Worm (Caenorhabditis elegans) whole organism, early embryonic: ENCODE data around the gene srh-72.

ENCODE experiments used
- ama-1 ChIP-seq: fragments of 150-350 bp; optimal IDR thresholded peaks from 2 replicates; lab custom pipeline; 2014
- ceh-36 ChIP-seq: sonication (generic microtip); optimal IDR thresholded peaks from 2 replicates; lab custom pipeline; 2016; ENCODE audit warnings: missing genetic modification characterization, inconsistent platforms, missing compliant biosample characterization
- flt-1 ChIP-seq: fragments of 200-800 bp; sonication (Bioruptor generic); IDR thresholded peaks from 2 replicates; pipeline ENCODE4 v1.3.6; 2022; ENCODE audit warnings: missing genetic modification characterization, missing compliant biosample characterization
- hnd-1 ChIP-seq: sonication (generic microtip); optimal IDR thresholded peaks from 2 replicates; lab custom pipeline; 2016; ENCODE audit warnings: missing genetic modification characterization, missing compliant biosample characterization
- pes-1 ChIP-seq: fragments of 200-800 bp; sonication (Bioruptor generic); IDR thresholded peaks from 2 replicates; pipeline ENCODE4 v1.3.6; 2022; ENCODE audit warnings: missing genetic modification reagents, missing genetic modification characterization, missing compliant biosample characterization
- sea-1 ChIP-seq: fragments of 200-800 bp; sonication (Bioruptor generic); conservative IDR thresholded peaks from 2 replicates; pipeline ENCODE4 v1.3.6; 2022; ENCODE audit warnings: missing genetic modification characterization, missing compliant biosample characterization
- tra-4 ChIP-seq: sonication (generic microtip); optimal IDR thresholded peaks from 2 replicates; lab custom pipeline; 2017; ENCODE audit warnings: missing genetic modification characterization, missing compliant biosample characterization

DNA sequence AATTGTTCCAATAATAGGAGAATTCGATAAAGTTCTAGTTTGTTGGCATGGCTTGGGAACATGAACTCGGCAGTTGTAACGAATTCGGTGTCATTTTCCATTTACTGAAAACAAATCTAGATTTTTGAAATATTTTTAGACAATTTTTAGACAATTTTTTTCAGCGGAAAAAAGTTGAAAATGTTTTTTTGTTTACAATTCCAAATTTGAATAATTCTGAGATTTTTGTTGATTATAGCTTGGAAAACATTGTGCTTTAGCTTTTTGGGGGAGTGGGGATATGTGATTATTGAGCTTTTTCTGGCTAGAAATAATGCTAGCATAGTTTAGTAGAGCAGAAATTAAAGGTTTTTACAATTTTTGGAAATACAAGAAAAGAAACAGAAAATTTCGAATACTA is 28.5 kb upstream of the srh-72 start, which contains the start of gene srw-97:
- TF ChIP-seq hnd-1 (tag; lab: Kevin White, UChicago) (no peak), ama-1 (no peak), sea-1 (GFP tag; lab: Robert Waterston, UW) (no peak), flt-1 (no peak), tra-4 (tag; lab: Kevin White, UChicago) (no peak), ceh-36 (no peak), pes-1 (GFP tag; lab: Robert Waterston, UW) (no peak)
